Worm (Caenorhabditis elegans) whole organism, L3 larva: ENCODE data around the gene F07F6.1.

Experiments
- ZK546.5 ChIP-seq: sonication (generic microtip); optimal IDR thresholded peaks from 2 replicates; lab custom pipeline; 2017; ENCODE audit warnings: missing biosample characterization, missing genetic modification characterization
- aly-2 ChIP-seq: fragments of 150-350 bp; optimal IDR thresholded peaks from 2 replicates; lab custom pipeline; 2014; ENCODE audit warnings: missing biosample characterization, missing genetic modification characterization
- ama-1 ChIP-seq: fragments of 150-350 bp; optimal IDR thresholded peaks from 2 replicates; lab custom pipeline; 2018
- ceh-28 ChIP-seq: fragments of 150-350 bp; optimal IDR thresholded peaks from 2 replicates; lab custom pipeline; 2014; ENCODE audit warnings: missing biosample characterization, missing genetic modification reagents, missing genetic modification characterization
- ceh-9 ChIP-seq: sonication (generic microtip); optimal IDR thresholded peaks from 2 replicates; lab custom pipeline; 2018; ENCODE audit warnings: missing biosample characterization, missing genetic modification characterization
- daf-12 ChIP-seq: fragments of 150-350 bp; optimal IDR thresholded peaks from 2 replicates; lab custom pipeline; 2014; ENCODE audit warnings: missing biosample characterization, missing genetic modification reagents, missing genetic modification characterization
- egl-27 ChIP-seq: sonication (generic microtip); optimal IDR thresholded peaks from 4 replicates; lab custom pipeline; 2017; ENCODE audit warnings: missing biosample characterization, missing genetic modification reagents, missing genetic modification characterization
- egl-5 ChIP-seq: fragments of 150-350 bp; optimal IDR thresholded peaks from 2 replicates; lab custom pipeline; 2017; ENCODE audit warnings: missing biosample characterization, missing genetic modification reagents, missing genetic modification characterization, inconsistent platforms
- elt-1 ChIP-seq: fragments of 150-350 bp; optimal IDR thresholded peaks from 2 replicates; lab custom pipeline; 2014; ENCODE audit warnings: missing biosample characterization, missing genetic modification characterization
- elt-2 ChIP-seq: sonication (generic microtip); optimal IDR thresholded peaks from 2 replicates; lab custom pipeline; 2016; ENCODE audit warnings: missing genetic modification reagents, mild to moderate bottlenecking, missing genetic modification characterization, missing compliant biosample characterization
- eor-1 ChIP-seq, 2 experiments: fragments of 150-350 bp; optimal IDR thresholded peaks; 2 replicates each; lab custom pipeline; 2014 to 2018; ENCODE audit warnings: missing biosample characterization in 2 of 2, missing genetic modification characterization in 2 of 2
- fos-1 ChIP-seq: fragments of 150-350 bp; optimal IDR thresholded peaks from 2 replicates; lab custom pipeline; 2014; ENCODE audit warnings: missing biosample characterization, missing genetic modification characterization
- jun-1 ChIP-seq: fragments of 150-350 bp; optimal IDR thresholded peaks from 2 replicates; lab custom pipeline; 2014; ENCODE audit warnings: missing biosample characterization, missing genetic modification reagents, missing genetic modification characterization
- lin-39 ChIP-seq: fragments of 150-350 bp; optimal IDR thresholded peaks from 2 replicates; lab custom pipeline; 2018; ENCODE audit warnings: missing biosample characterization, missing genetic modification reagents, missing genetic modification characterization
- mdl-1 ChIP-seq: fragments of 150-350 bp; optimal IDR thresholded peaks from 2 replicates; lab custom pipeline; 2014; ENCODE audit warnings: missing biosample characterization, missing genetic modification characterization
- mml-1 ChIP-seq: fragments of 150-350 bp; sonication (generic microtip); optimal IDR thresholded peaks from 3 replicates; lab custom pipeline; 2014; ENCODE audit warnings: missing biosample characterization, missing genetic modification characterization
- nfya-1 ChIP-seq: sonication (generic microtip); optimal IDR thresholded peaks from 2 replicates; lab custom pipeline; 2017; ENCODE audit warnings: missing genetic modification characterization, mild to moderate bottlenecking, missing compliant biosample characterization, antibody characterized with exemption, moderate library complexity; ENCODE audit not compliant: insufficient read depth
- nhr-11 ChIP-seq: fragments of 150-350 bp; optimal IDR thresholded peaks from 2 replicates; lab custom pipeline; 2014; ENCODE audit warnings: missing biosample characterization, missing genetic modification characterization
- nhr-23 ChIP-seq: fragments of 150-350 bp; optimal IDR thresholded peaks from 2 replicates; lab custom pipeline; 2014; ENCODE audit warnings: missing biosample characterization, missing genetic modification reagents, missing genetic modification characterization
- nhr-25 ChIP-seq: sonication (generic microtip); optimal IDR thresholded peaks from 2 replicates; lab custom pipeline; 2017; ENCODE audit warnings: missing biosample characterization, missing genetic modification characterization
- nhr-43 ChIP-seq: sonication (generic microtip); optimal IDR thresholded peaks from 2 replicates; lab custom pipeline; 2016; ENCODE audit warnings: mild to moderate bottlenecking, missing genetic modification characterization, missing compliant biosample characterization; ENCODE audit not compliant: poor library complexity, severe bottlenecking
- nhr-77 ChIP-seq: fragments of 150-350 bp; optimal IDR thresholded peaks from 2 replicates; lab custom pipeline; 2014; ENCODE audit warnings: missing biosample characterization, missing genetic modification characterization
- pha-4 ChIP-seq: fragments of 150-350 bp; optimal IDR thresholded peaks from 2 replicates; lab custom pipeline; 2014; ENCODE audit warnings: missing biosample characterization, missing genetic modification reagents, missing genetic modification characterization
- sea-2 ChIP-seq: fragments of 150-350 bp; sonication (generic microtip); optimal IDR thresholded peaks from 4 replicates; lab custom pipeline; 2014; ENCODE audit warnings: missing biosample characterization, missing genetic modification reagents, missing genetic modification characterization
- skn-1 ChIP-seq: fragments of 150-350 bp; optimal IDR thresholded peaks from 2 replicates; lab custom pipeline; 2014; ENCODE audit warnings: missing biosample characterization, missing genetic modification characterization
- snpc-4 ChIP-seq: fragments of 150-350 bp; optimal IDR thresholded peaks from 2 replicates; lab custom pipeline; 2014; ENCODE audit warnings: missing biosample characterization, missing genetic modification characterization
- unc-39 ChIP-seq: sonication (generic microtip); optimal IDR thresholded peaks from 4 replicates; lab custom pipeline; 2017; ENCODE audit warnings: missing biosample characterization, missing genetic modification characterization
- unc-62 ChIP-seq: fragments of 150-350 bp; sonication (generic microtip); optimal IDR thresholded peaks from 4 replicates; lab custom pipeline; 2014; ENCODE audit warnings: missing biosample characterization, missing genetic modification reagents, missing genetic modification characterization
- zag-1 ChIP-seq: fragments of 150-350 bp; optimal IDR thresholded peaks from 2 replicates; lab custom pipeline; 2014; ENCODE audit warnings: missing biosample characterization, missing genetic modification characterization
- ztf-4 ChIP-seq: fragments of 150-350 bp; optimal IDR thresholded peaks from 2 replicates; lab custom pipeline; 2014; ENCODE audit warnings: missing biosample characterization, missing genetic modification characterization

The F07F6.1 gene

ce11 chrII:5416204-5416764, 21.4 kb upstream of the F07F6.1 start, which contains the start of gene EEED8.2:
Gene EEED8.2, plus strand, starts transcription at chrII:5416714.
- TF ChIP-seq ceh-9 (tag; lab: Kevin White, UChicago) (no peak), pha-4 (peak; percentile 26), sea-2 (GFP tag; lab: Kevin White, UChicago) (no peak)
- TF ChIP-seq, all 47 proteins: peak for 1

ce11 chrII:5417905-5418304, 19.8 kb upstream of the F07F6.1 start:
- no peak for TF ChIP-seq ama-1 (lab: Kevin White, UChicago)
- no peak for TF ChIP-seq nhr-23
- no peak for TF ChIP-seq mml-1 (tag; lab: Kevin White, UChicago)
- TF ChIP-seq unc-62 (GFP tag; lab: Kevin White, UChicago): no peak
- no peak for TF ChIP-seq snpc-4
- no peak for TF ChIP-seq zag-1
- TF ChIP-seq daf-12 (tag; lab: Kevin White, UChicago): no peak
- TF ChIP-seq lin-39 (tag; lab: Kevin White, UChicago): no peak
- no peak for TF ChIP-seq elt-2 (tag; lab: Kevin White, UChicago)
- TF ChIP-seq skn-1 (tag; lab: Kevin White, UChicago): no peak
- no peak for TF ChIP-seq unc-39 (tag; lab: Kevin White, UChicago)
- TF ChIP-seq egl-5 (tag; lab: Kevin White, UChicago): no peak
- TF ChIP-seq pha-4: no peak
- no peak for TF ChIP-seq ZK546.5 (tag; lab: Kevin White, UChicago)
- no peak for TF ChIP-seq egl-27 (tag; lab: Kevin White, UChicago)
- TF ChIP-seq elt-1 (tag; lab: Kevin White, UChicago): no peak
- no peak for TF ChIP-seq eor-1 (tag; optimal IDR thresholded peaks at IDR 0.05; lab: Kevin White, UChicago)

ce11 chrII:5418317-5418716, 19.4 kb upstream of the F07F6.1 start:
- TF ChIP-seq aly-2 (tag; lab: Kevin White, UChicago) (no peak), unc-39 (tag; lab: Kevin White, UChicago) (no peak), lin-39 (tag; lab: Kevin White, UChicago) (no peak), nhr-11 (tag; lab: Kevin White, UChicago) (no peak), jun-1 (tag; lab: Kevin White, UChicago) (no peak), nhr-25 (tag; lab: Kevin White, UChicago) (no peak), fos-1 (tag; lab: Kevin White, UChicago) (no peak), sea-2 (GFP tag; lab: Kevin White, UChicago) (no peak), mdl-1 (no peak), nhr-77 (tag; lab: Kevin White, UChicago) (no peak), nhr-43 (tag; lab: Kevin White, UChicago) (no peak), ZK546.5 (tag; lab: Kevin White, UChicago) (no peak)

- TF ChIP-seq ama-1 (lab: Kevin White, UChicago): no peak
- no peak for TF ChIP-seq jun-1 (tag; lab: Kevin White, UChicago)
- no peak for TF ChIP-seq nfya-1 (tag; lab: Kevin White, UChicago)
- TF ChIP-seq sea-2 (GFP tag; lab: Kevin White, UChicago): no peak
- TF ChIP-seq, all 47 proteins: peak for 0
Observed at ce11 chrII:5418929-5419328, 18.8 kb upstream of the F07F6.1 start, which contains the start of gene EEED8.15. Gene EEED8.15, plus strand, starts transcription at chrII:5419229.

ce11 chrII:5420947-5421614, 16.6 kb upstream of the F07F6.1 start, which contains the start of gene tofu-6:
Gene tofu-6, plus strand, starts transcription at chrII:5421248.
- TF ChIP-seq nfya-1 (tag; lab: Kevin White, UChicago) (peak; percentile 45), pha-4 (peak; percentile 71), ceh-28 (tag; lab: Kevin White, UChicago) (no peak), nhr-25 (tag; lab: Kevin White, UChicago) (peak; percentile 13)
- TF ChIP-seq, all 47 proteins: peak for 3

- peak; percentile 6 for TF ChIP-seq elt-2 (tag; lab: Kevin White, UChicago)
- no peak for TF ChIP-seq ztf-4
Observed at ce11 chrII:5423832-5424231, 13.9 kb upstream of the F07F6.1 start, which contains the start of gene F07F6.7. Gene F07F6.7, minus strand, starts transcription at chrII:5423858.
